Fruit fly (Drosophila melanogaster) whole organism, embryonic: ENCODE results near the gene Irc.

Experiments
- Asciz ChIP-seq: fragments of 200-800 bp; sonication (Bioruptor generic); optimal IDR thresholded peaks from 2 replicates; lab custom pipeline; 2017; ENCODE audit warnings: missing biosample characterization, mild to moderate bottlenecking, missing genetic modification characterization, missing genetic modification reagents
- Atf-2 ChIP-seq: fragments of 200-800 bp; sonication (Bioruptor generic); optimal IDR thresholded peaks from 2 replicates; lab custom pipeline; 2016; ENCODE audit warnings: missing biosample characterization, missing genetic modification characterization
- CG1024 ChIP-seq: fragments of 200-800 bp; sonication (Bioruptor generic); IDR thresholded peaks from 2 replicates; pipeline ENCODE4 v1.3.6; 2022; ENCODE audit warnings: missing biosample characterization, missing genetic modification characterization
- CG10267 ChIP-seq: fragments of 200-800 bp; sonication (Bioruptor generic); optimal IDR thresholded peaks from 2 replicates; lab custom pipeline; 2018; ENCODE audit warnings: missing biosample characterization, mild to moderate bottlenecking, missing genetic modification characterization, moderate library complexity
- CG10366 ChIP-seq: fragments of 200-800 bp; sonication (Bioruptor generic); IDR thresholded peaks from 2 replicates; pipeline ENCODE4 v1.3.6; 2022; ENCODE audit warnings: missing biosample characterization, missing genetic modification characterization
- CG11456 ChIP-seq: fragments of 200-800 bp; sonication (Bioruptor generic); IDR thresholded peaks from 3 replicates; pipeline ENCODE4 v1.3.6; 2022; ENCODE audit warnings: missing biosample characterization, missing genetic modification characterization
- CG11723 ChIP-seq: fragments of 200-800 bp; sonication (Bioruptor generic); optimal IDR thresholded peaks from 2 replicates; lab custom pipeline; 2017; ENCODE audit warnings: missing biosample characterization, mild to moderate bottlenecking, missing genetic modification characterization
- CG12071 ChIP-seq: fragments of 200-800 bp; sonication (Bioruptor generic); optimal IDR thresholded peaks from 3 replicates; lab custom pipeline; 2018; ENCODE audit warnings: missing biosample characterization, mild to moderate bottlenecking, missing genetic modification characterization
- CG13775 ChIP-seq: fragments of 200-800 bp; sonication (Bioruptor generic); optimal IDR thresholded peaks from 3 replicates; lab custom pipeline; 2017; ENCODE audit warnings: missing biosample characterization, mild to moderate bottlenecking, missing genetic modification characterization
- CG13894 ChIP-seq: fragments of 200-800 bp; sonication (Bioruptor generic); optimal IDR thresholded peaks from 3 replicates; lab custom pipeline; 2018; ENCODE audit warnings: missing biosample characterization, mild to moderate bottlenecking, missing genetic modification characterization, moderate library complexity
- CG1603 ChIP-seq: fragments of 200-800 bp; sonication (Bioruptor generic); optimal IDR thresholded peaks from 2 replicates; lab custom pipeline; 2019; ENCODE audit warnings: missing biosample characterization, mild to moderate bottlenecking, missing genetic modification characterization, moderate library complexity
- CG2129 ChIP-seq: fragments of 200-800 bp; sonication (Bioruptor generic); IDR thresholded peaks from 2 replicates; pipeline ENCODE4 v1.3.6; 2022; ENCODE audit warnings: missing biosample characterization, missing genetic modification characterization; ENCODE audit not compliant: partially characterized antibody
- CG30020 ChIP-seq: fragments of 200-800 bp; optimal IDR thresholded peaks from 2 replicates; lab custom pipeline; 2019; ENCODE audit warnings: missing biosample characterization, mild to moderate bottlenecking, missing genetic modification characterization, moderate library complexity
- CG33213 ChIP-seq: fragments of 200-800 bp; sonication (Bioruptor generic); optimal IDR thresholded peaks from 3 replicates; lab custom pipeline; 2016; ENCODE audit warnings: missing biosample characterization, missing genetic modification characterization
- CG34376 ChIP-seq: fragments of 200-800 bp; sonication (Bioruptor generic); optimal IDR thresholded peaks from 2 replicates; lab custom pipeline; 2018; ENCODE audit warnings: missing biosample characterization, mild to moderate bottlenecking, missing genetic modification characterization
- CG7372 ChIP-seq: fragments of 200-800 bp; sonication (Bioruptor generic); IDR thresholded peaks from 2 replicates; pipeline ENCODE4 v1.3.6; 2022; ENCODE audit warnings: missing biosample characterization, missing genetic modification characterization
- CG7556 ChIP-seq: fragments of 200-800 bp; sonication (Bioruptor generic); optimal IDR thresholded peaks from 2 replicates; lab custom pipeline; 2017; ENCODE audit warnings: missing biosample characterization, mild to moderate bottlenecking, missing genetic modification characterization
- CG9817 ChIP-seq: fragments of 200-800 bp; sonication (Bioruptor generic); optimal IDR thresholded peaks from 2 replicates; lab custom pipeline; 2018; ENCODE audit warnings: missing biosample characterization, mild to moderate bottlenecking, missing genetic modification characterization, moderate library complexity
- CrebB ChIP-seq: fragments of 200-800 bp; sonication (Bioruptor generic); optimal IDR thresholded peaks from 3 replicates; lab custom pipeline; 2018; ENCODE audit warnings: missing biosample characterization, mild to moderate bottlenecking, missing genetic modification characterization
- Dfd ChIP-seq, 2 experiments: fragments of >200 bp; optimal IDR thresholded peaks; 2 replicates each; lab custom pipeline; 2017; ENCODE audit warnings: missing biosample characterization in 2 of 2, missing genetic modification characterization in 2 of 2
- Dll ChIP-seq: fragments of 200-800 bp; sonication (Bioruptor generic); IDR thresholded peaks from 4 replicates; pipeline ENCODE4 v1.3.6; 2022; ENCODE audit warnings: missing biosample characterization, missing genetic modification characterization; ENCODE audit not compliant: partially characterized antibody
- ERR ChIP-seq: fragments of 200-800 bp; sonication (Bioruptor generic); optimal IDR thresholded peaks from 2 replicates; lab custom pipeline; 2016; ENCODE audit warnings: missing biosample characterization, missing genetic modification characterization
- Fer3 ChIP-seq: fragments of 200-800 bp; sonication (Bioruptor generic); optimal IDR thresholded peaks from 2 replicates; lab custom pipeline; 2018; ENCODE audit warnings: missing biosample characterization, mild to moderate bottlenecking, missing genetic modification characterization, moderate library complexity
- Gug ChIP-seq: fragments of 200-800 bp; sonication (Bioruptor generic); IDR thresholded peaks from 4 replicates; pipeline ENCODE4 v1.3.6; 2022; ENCODE audit warnings: missing biosample characterization, missing genetic modification characterization
- H15 ChIP-seq: fragments of 200-800 bp; sonication (Bioruptor generic); IDR thresholded peaks from 3 replicates; pipeline ENCODE4 v1.3.6; 2022; ENCODE audit warnings: missing biosample characterization, missing genetic modification characterization
- HLH4C ChIP-seq: fragments of 200-800 bp; sonication (Bioruptor generic); IDR thresholded peaks from 3 replicates; pipeline ENCODE4 v1.3.6; 2022; ENCODE audit warnings: missing biosample characterization, missing genetic modification characterization; ENCODE audit not compliant: partially characterized antibody
- MESR4 ChIP-seq: fragments of 200-800 bp; sonication (Bioruptor generic); optimal IDR thresholded peaks from 2 replicates; lab custom pipeline; 2018; ENCODE audit warnings: missing biosample characterization, mild to moderate bottlenecking, missing genetic modification characterization, moderate library complexity
- Mad ChIP-seq: fragments of 200-800 bp; sonication (Bioruptor generic); optimal IDR thresholded peaks from 2 replicates; lab custom pipeline; 2016; ENCODE audit warnings: missing biosample characterization, missing genetic modification characterization
- PHDP ChIP-seq: fragments of 200-800 bp; sonication (Bioruptor generic); optimal IDR thresholded peaks from 3 replicates; lab custom pipeline; 2018; ENCODE audit warnings: missing biosample characterization, mild to moderate bottlenecking, missing genetic modification characterization, moderate library complexity
- Pdp1 ChIP-seq, 2 experiments: fragments of 200-800 bp; sonication (Bioruptor generic); optimal IDR thresholded peaks; 3 replicates each; lab custom pipeline; 2016; ENCODE audit warnings: missing biosample characterization in 2 of 2, missing genetic modification characterization in 2 of 2, mild to moderate bottlenecking in 1 of 2, moderate library complexity in 1 of 2
- Poxn ChIP-seq: fragments of 200-800 bp; sonication (Bioruptor generic); IDR thresholded peaks from 2 replicates; pipeline ENCODE4 v1.3.6; 2022; ENCODE audit warnings: missing biosample characterization, missing genetic modification characterization
- Scr ChIP-seq: fragments of 200-800 bp; sonication (Bioruptor generic); IDR thresholded peaks from 2 replicates; pipeline ENCODE4 v1.3.6; 2022; ENCODE audit warnings: missing biosample characterization, missing genetic modification characterization; ENCODE audit not compliant: partially characterized antibody
- Taf1 ChIP-seq: fragments of 200-800 bp; sonication (Bioruptor generic); IDR thresholded peaks from 2 replicates; pipeline ENCODE4 v1.3.6; 2022; ENCODE audit warnings: missing biosample characterization, missing genetic modification characterization
- ara ChIP-seq: fragments of 200-800 bp; sonication (Bioruptor generic); IDR thresholded peaks from 2 replicates; pipeline ENCODE4 v1.3.6; 2022; ENCODE audit warnings: missing biosample characterization, missing genetic modification characterization
- da ChIP-seq: fragments of 200-800 bp; sonication (Bioruptor generic); optimal IDR thresholded peaks from 2 replicates; lab custom pipeline; 2016; ENCODE audit warnings: missing biosample characterization, missing genetic modification characterization
- en ChIP-seq: fragments of 200-800 bp; sonication (Bioruptor generic); optimal IDR thresholded peaks from 2 replicates; lab custom pipeline; 2016; ENCODE audit warnings: missing biosample characterization, missing genetic modification characterization
- exex ChIP-seq: fragments of 200-800 bp; sonication (Bioruptor generic); optimal IDR thresholded peaks from 4 replicates; lab custom pipeline; 2018; ENCODE audit warnings: missing biosample characterization, mild to moderate bottlenecking, missing genetic modification characterization, moderate library complexity
- fd3F ChIP-seq: fragments of 200-800 bp; sonication (Bioruptor generic); optimal IDR thresholded peaks from 2 replicates; lab custom pipeline; 2018; ENCODE audit warnings: missing biosample characterization, mild to moderate bottlenecking, missing genetic modification characterization, moderate library complexity
- fru ChIP-seq: fragments of >200 bp; optimal IDR thresholded peaks from 2 replicates; lab custom pipeline; 2017
- gro ChIP-seq: fragments of 200-800 bp; sonication (Bioruptor generic); optimal IDR thresholded peaks from 2 replicates; lab custom pipeline; 2016; ENCODE audit warnings: missing biosample characterization, missing genetic modification characterization
- kni ChIP-seq: fragments of 200-800 bp; sonication (Bioruptor generic); optimal IDR thresholded peaks from 3 replicates; lab custom pipeline; 2017; ENCODE audit warnings: mild to moderate bottlenecking, missing biosample characterization, missing genetic modification reagents, missing genetic modification characterization
- lab ChIP-seq: fragments of 200-800 bp; sonication (Bioruptor generic); optimal IDR thresholded peaks from 3 replicates; lab custom pipeline; 2017; ENCODE audit warnings: missing biosample characterization, missing genetic modification characterization, mild to moderate bottlenecking, moderate library complexity, missing genetic modification reagents
- luna ChIP-seq: fragments of 200-800 bp; sonication (Bioruptor generic); optimal IDR thresholded peaks from 2 replicates; lab custom pipeline; 2016; ENCODE audit warnings: missing biosample characterization, missing genetic modification characterization
- maf-S ChIP-seq: fragments of 200-800 bp; sonication (Bioruptor generic); optimal IDR thresholded peaks from 2 replicates; lab custom pipeline; 2016; ENCODE audit warnings: missing biosample characterization, missing genetic modification characterization
- pan ChIP-seq, 4 experiments: fragments of >200 bp in 3 of 4; fragments of 200-800 bp in 1 of 4; sonication (Bioruptor generic) in 1 of 4; optimal IDR thresholded peaks in 3 of 4; IDR thresholded peaks in 1 of 4; 2 replicates each; pipeline versions ENCODE4 v1.3.6 to Lab custom; 2017 to 2022; ENCODE audit warnings: missing biosample characterization in 2 of 4, missing genetic modification characterization in 2 of 4, mixed read lengths in 1 of 4
- prd ChIP-seq, 3 experiments: fragments of >200 bp in 2 of 3; fragments of 200-800 bp in 1 of 3; sonication (Bioruptor generic) in 1 of 3; optimal IDR thresholded peaks in 2 of 3; IDR thresholded peaks in 1 of 3; 2 replicates in 2 of 3; 3 replicates in 1 of 3; pipeline versions ENCODE4 v1.3.6 to Lab custom; 2017 to 2022; ENCODE audit warnings: missing biosample characterization in 1 of 3, missing genetic modification characterization in 1 of 3
- pzg ChIP-seq: fragments of 200-800 bp; sonication (Bioruptor generic); optimal IDR thresholded peaks from 3 replicates; lab custom pipeline; 2018; ENCODE audit warnings: missing biosample characterization, mild to moderate bottlenecking, missing genetic modification characterization, moderate library complexity
- ranshi ChIP-seq: fragments of 200-800 bp; sonication (Bioruptor generic); IDR thresholded peaks from 2 replicates; pipeline ENCODE4 v1.3.6; 2022; ENCODE audit warnings: missing biosample characterization, missing genetic modification characterization
- tap ChIP-seq: fragments of 200-800 bp; optimal IDR thresholded peaks from 3 replicates; lab custom pipeline; 2019; ENCODE audit warnings: missing biosample characterization, mild to moderate bottlenecking, missing genetic modification characterization, moderate library complexity
- ttk ChIP-seq: fragments of 200-800 bp; sonication (Bioruptor generic); IDR thresholded peaks from 2 replicates; pipeline ENCODE4 v2.1.2; 2022; ENCODE audit warnings: missing biosample characterization, missing genetic modification characterization

Gene Irc

DNA sequence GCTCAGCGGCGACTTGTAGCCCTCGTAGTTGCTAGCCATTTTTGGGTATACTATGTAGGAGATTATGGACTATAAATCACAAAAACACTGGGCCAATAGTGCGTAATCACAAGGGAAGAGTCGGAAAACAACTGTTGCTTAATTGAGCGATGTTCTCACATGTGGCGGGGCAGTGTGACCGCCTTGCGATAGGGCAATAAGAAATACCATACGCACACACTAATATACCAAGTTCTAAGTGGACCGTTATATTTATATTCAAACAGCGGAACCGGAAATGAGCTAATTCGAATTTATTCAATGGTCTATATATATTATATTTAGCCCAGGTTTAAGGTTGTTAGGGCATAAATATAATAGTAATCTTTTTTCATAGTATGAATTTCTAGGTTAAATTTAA, 18.3 kb downstream of the Irc start, which contains the start of gene Adsl (continued):
- no peak for TF ChIP-seq fd3F (GFP tag; lab: Kevin White, UChicago)
- no peak for TF ChIP-seq luna (GFP tag; lab: Kevin White, UChicago)
- TF ChIP-seq CrebB (tag; lab: Kevin White, UChicago), result peak; percentile 86
- peak; percentile 70 for TF ChIP-seq CG33213 (GFP tag; lab: Kevin White, UChicago)
- TF ChIP-seq CG12071 (GFP tag; lab: Kevin White, UChicago), result peak; percentile 67
- TF ChIP-seq gro (GFP tag; lab: Kevin White, UChicago), result no peak
- peak; percentile 81 for TF ChIP-seq CG13775
- TF ChIP-seq pan (optimal IDR thresholded peaks at IDR 0.05; lab: Kevin White, UChicago), result no peak
- peak in 1 of 2 experiments; percentile 65 for TF ChIP-seq pan (GFP tag; optimal IDR thresholded peaks at IDR 0.05 in 1 of 2, IDR thresholded peaks at IDR 0.05 in 1 of 2)
- TF ChIP-seq H15 (GFP tag; lab: Robert Waterston, UW), result no peak
- TF ChIP-seq pzg (GFP tag; lab: Kevin White, UChicago), result peak; percentile 66
- peak; percentile 50 for TF ChIP-seq kni (GFP tag; lab: Kevin White, UChicago)
- TF ChIP-seq tap (tag; lab: Kevin White, UChicago), result peak; percentile 48
- peak; percentile 77 for TF ChIP-seq CG10267 (tag; lab: Kevin White, UChicago)
- no peak for TF ChIP-seq ttk (GFP tag; lab: Robert Waterston, UW)
- TF ChIP-seq HLH4C, result no peak
- TF ChIP-seq lab (GFP tag; lab: Kevin White, UChicago), result peak; percentile 82
- TF ChIP-seq Poxn (GFP tag; lab: Robert Waterston, UW), result no peak
- TF ChIP-seq maf-S (GFP tag; lab: Kevin White, UChicago), result no peak
- peak; percentile 39 for TF ChIP-seq en (GFP tag; lab: Kevin White, UChicago)
- TF ChIP-seq ranshi (GFP tag; lab: Robert Waterston, UW), result no peak; the same call in 1 of the 2 replicates
- TF ChIP-seq CG2129 (GFP tag; lab: Robert Waterston, UW), result no peak
- no peak for TF ChIP-seq CG13894
- peak; percentile 56 for TF ChIP-seq ara (GFP tag; lab: Robert Waterston, UW)
- peak; percentile 78 for TF ChIP-seq MESR4 (GFP tag; lab: Kevin White, UChicago)
- TF ChIP-seq PHDP (tag; lab: Kevin White, UChicago), result no peak
- TF ChIP-seq CG34376 (GFP tag; lab: Kevin White, UChicago), result no peak
- TF ChIP-seq Pdp1 (GFP tag; optimal IDR thresholded peaks at IDR 0.05; lab: Kevin White, UChicago), result peak in 1 of 2 experiments; percentile 84
- TF ChIP-seq Atf-2, result no peak
- TF ChIP-seq da, result peak; percentile 12
- TF ChIP-seq CG11723 (GFP tag; lab: Kevin White, UChicago), result no peak
- peak; percentile 18 for TF ChIP-seq Mad (GFP tag; lab: Kevin White, UChicago)
- peak; percentile 58 for TF ChIP-seq CG9817 (tag; lab: Kevin White, UChicago)
- TF ChIP-seq Taf1, result no peak
- TF ChIP-seq CG1024, result peak; percentile 43
- TF ChIP-seq CG7556, result no peak
- no peak for TF ChIP-seq CG11456 (GFP tag; lab: Robert Waterston, UW)
- TF ChIP-seq Asciz (GFP tag; lab: Kevin White, UChicago), result peak; percentile 82
- no peak for TF ChIP-seq Gug (GFP tag; lab: Robert Waterston, UW)
- no peak for TF ChIP-seq CG30020 (tag; lab: Kevin White, UChicago)
- TF ChIP-seq ERR (GFP tag; lab: Kevin White, UChicago), result no peak
- TF ChIP-seq Scr (GFP tag; lab: Robert Waterston, UW), result peak; percentile 33; the same call in 1 of the 2 replicates
- TF ChIP-seq Dll, result 0 out of 4 replicates have a peak, but pooled peaks have one; percentile 49
- no peak for TF ChIP-seq Fer3 (tag; lab: Kevin White, UChicago)
- TF ChIP-seq CG10366 (GFP tag; lab: Robert Waterston, UW), result no peak; the same call in 1 of the 2 replicates
- TF ChIP-seq Dfd (GFP tag; optimal IDR thresholded peaks at IDR 0.05; lab: Kevin White, UChicago), result no peak
- no peak for TF ChIP-seq fru (lab: Kevin White, UChicago)
- no peak for TF ChIP-seq exex (tag; lab: Kevin White, UChicago)
- TF ChIP-seq CG7372 (GFP tag; lab: Robert Waterston, UW), result no peak
- no peak for TF ChIP-seq prd (optimal IDR thresholded peaks at IDR 0.05; lab: Kevin White, UChicago)
- TF ChIP-seq prd (GFP tag; IDR thresholded peaks at IDR 0.05; lab: Robert Waterston, UW), result no peak
- TF ChIP-seq CG1603 (tag; lab: Kevin White, UChicago), result peak; percentile 84
